Worm (Caenorhabditis elegans): ENCODE measurements around the gene abhd-5.1.

The abhd-5.1 gene

DNA sequence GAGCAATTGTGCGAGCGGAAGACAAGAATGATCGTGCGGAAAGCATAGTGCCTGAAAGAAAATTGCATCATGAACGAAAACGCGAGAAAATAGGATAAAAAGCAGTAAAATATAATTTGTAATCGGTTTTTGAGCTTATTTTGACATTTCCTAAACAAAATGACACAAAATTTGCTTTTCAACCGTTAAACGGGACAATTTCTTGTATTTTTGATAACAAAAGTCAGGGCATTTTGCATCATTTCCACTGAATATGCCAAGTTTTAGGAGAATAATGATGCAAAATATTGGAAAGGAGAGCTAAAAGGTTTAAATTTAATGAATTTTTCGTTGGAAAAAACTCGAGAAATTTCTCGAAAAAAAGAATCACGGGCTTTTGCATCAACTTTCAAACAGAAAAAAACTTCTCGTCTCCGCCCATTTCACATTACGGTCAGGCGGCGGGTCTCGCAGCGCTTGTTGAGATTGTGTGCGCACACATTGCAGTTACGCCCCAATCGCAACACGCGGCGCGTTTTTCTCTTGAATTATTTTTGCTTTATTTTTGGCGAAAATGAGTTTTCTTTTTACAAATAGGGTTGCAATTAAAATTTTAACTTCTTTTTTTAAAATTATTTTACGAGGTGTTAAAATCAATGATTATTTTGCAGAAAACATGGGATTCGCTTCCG is 20.6 kb upstream of the abhd-5.1 start, which contains the start of the genes hsp-6 and C37H5.5:
Gene hsp-6 (minus strand): TSS at position 51 of the 671 bp plus-strand sequence.
Gene C37H5.5 (plus strand): TSS at position 651 of the 671 bp plus-strand sequence.
- no peak for TF ChIP-seq ZK546.5 (tag; optimal IDR thresholded peaks at IDR 0.05)
- TF ChIP-seq ceh-9 (tag; optimal IDR thresholded peaks at IDR 0.05): no peak
- no peak for TF ChIP-seq nhr-77 (tag; optimal IDR thresholded peaks at IDR 0.05)
- TF ChIP-seq eor-1 (tag; optimal IDR thresholded peaks at IDR 0.05): no peak
- TF ChIP-seq lin-39 (tag; optimal IDR thresholded peaks at IDR 0.05): peak; percentile 92
- TF ChIP-seq hmg-11 (tag; optimal IDR thresholded peaks at IDR 0.05): peak; percentile 58
- peak; percentile 18 for TF ChIP-seq tbx-2 (tag; optimal IDR thresholded peaks at IDR 0.05)
- peak; percentile 74 for TF ChIP-seq snpc-4 (tag; optimal IDR thresholded peaks at IDR 0.05)
- peak; percentile 32 for TF ChIP-seq jun-1 (tag; optimal IDR thresholded peaks at IDR 0.05)
- TF ChIP-seq nhr-28 (tag; optimal IDR thresholded peaks at IDR 0.05): no peak
- TF ChIP-seq elt-2 (tag; optimal IDR thresholded peaks at IDR 0.05): peak; percentile 60
- no peak for TF ChIP-seq nhr-12 (tag; optimal IDR thresholded peaks at IDR 0.05)
- TF ChIP-seq pqm-1 (tag; optimal IDR thresholded peaks at IDR 0.05): peak; percentile 59
- no peak for TF ChIP-seq unc-62 (GFP tag; optimal IDR thresholded peaks at IDR 0.05)
- TF ChIP-seq lsy-12 (tag; optimal IDR thresholded peaks at IDR 0.05): peak; percentile 50
- TF ChIP-seq nhr-67 (tag; optimal IDR thresholded peaks at IDR 0.05): no peak
- no peak for TF ChIP-seq elt-1 (tag; optimal IDR thresholded peaks at IDR 0.05)
- TF ChIP-seq egl-27 (tag; optimal IDR thresholded peaks at IDR 0.05): no peak
- TF ChIP-seq fos-1 (tag; optimal IDR thresholded peaks at IDR 0.05): no peak
- TF ChIP-seq egl-5 (tag; optimal IDR thresholded peaks at IDR 0.05): peak; percentile 28
- no peak for TF ChIP-seq nhr-11 (tag; optimal IDR thresholded peaks at IDR 0.05)
- TF ChIP-seq ztf-11 (tag; optimal IDR thresholded peaks at IDR 0.05): no peak
- no peak for TF ChIP-seq ceh-82 (tag; optimal IDR thresholded peaks at IDR 0.05)
- no peak for TF ChIP-seq elt-3 (tag; optimal IDR thresholded peaks at IDR 0.05)
- TF ChIP-seq nhr-25 (tag; optimal IDR thresholded peaks at IDR 0.05): peak; percentile 79
- TF ChIP-seq nfya-1 (tag; optimal IDR thresholded peaks at IDR 0.05; ENCODE audit: insufficient read depth): peak; percentile 96
- no peak for TF ChIP-seq mdl-1 (tag; optimal IDR thresholded peaks at IDR 0.05)
- peak; percentile 91 for TF ChIP-seq lin-15B (tag; optimal IDR thresholded peaks at IDR 0.05)
- TF ChIP-seq zag-1 (tag; optimal IDR thresholded peaks at IDR 0.05): no peak
- TF ChIP-seq skn-1 (tag; optimal IDR thresholded peaks at IDR 0.05): peak; percentile 67
- TF ChIP-seq nhr-23 (tag; optimal IDR thresholded peaks at IDR 0.05): peak; percentile 80
- peak; percentile 43 for TF ChIP-seq fkh-10 (GFP tag; optimal IDR thresholded peaks at IDR 0.05)
- no peak for TF ChIP-seq ceh-16 (tag; optimal IDR thresholded peaks at IDR 0.05)
- TF ChIP-seq sea-2 (GFP tag; optimal IDR thresholded peaks at IDR 0.05): no peak
- TF ChIP-seq ceh-28 (tag; optimal IDR thresholded peaks at IDR 0.05): peak; percentile 47
- TF ChIP-seq R02D3.7 (tag; optimal IDR thresholded peaks at IDR 0.05): peak; percentile 50
- no peak for TF ChIP-seq nhr-76 (tag; optimal IDR thresholded peaks at IDR 0.05)
- peak; percentile 90 for TF ChIP-seq pha-4 (tag; optimal IDR thresholded peaks at IDR 0.05)
- no peak for TF ChIP-seq fkh-2 (tag; optimal IDR thresholded peaks at IDR 0.05)
- TF ChIP-seq aly-2 (tag; optimal IDR thresholded peaks at IDR 0.05): no peak
- TF ChIP-seq nhr-237 (tag; optimal IDR thresholded peaks at IDR 0.05): no peak
- no peak for TF ChIP-seq unc-39 (tag; optimal IDR thresholded peaks at IDR 0.05)
- TF ChIP-seq mml-1 (tag; optimal IDR thresholded peaks at IDR 0.05): no peak
- no peak for TF ChIP-seq daf-12 (tag; optimal IDR thresholded peaks at IDR 0.05)
- no peak for TF ChIP-seq nhr-43 (tag; optimal IDR thresholded peaks at IDR 0.05; ENCODE audit: poor library complexity, severe bottlenecking)
- TF ChIP-seq ztf-4 (tag; optimal IDR thresholded peaks at IDR 0.05): no peak
- no peak for TF ChIP-seq ama-1 (optimal IDR thresholded peaks at IDR 0.05)

All from whole organism, L3 larva.